Worm (Caenorhabditis elegans) whole organism, early embryonic: ENCODE data around the gene F46H5.5.
A peak's percentile ranks its signal among the peaks of the same experiment; 100 is the strongest.

Source experiments
- B0310.2 ChIP-seq: sonication (generic microtip); optimal IDR thresholded peaks from 2 replicates; lab custom pipeline; 2016; ENCODE audit warnings: mild to moderate bottlenecking, missing genetic modification characterization, missing compliant biosample characterization
- F13C5.2 ChIP-seq: sonication (generic microtip); optimal IDR thresholded peaks from 2 replicates; lab custom pipeline; 2017; ENCODE audit warnings: mild to moderate bottlenecking, missing genetic modification characterization, inconsistent platforms, missing compliant biosample characterization
- aly-1 ChIP-seq: sonication (generic microtip); optimal IDR thresholded peaks from 2 replicates; lab custom pipeline; 2016; ENCODE audit warnings: missing genetic modification characterization, missing compliant biosample characterization
- ama-1 ChIP-seq: fragments of 150-350 bp; optimal IDR thresholded peaks from 2 replicates; lab custom pipeline; 2014
- ceh-13 ChIP-seq: fragments of 200-800 bp; sonication (Bioruptor generic); optimal IDR thresholded peaks from 2 replicates; lab custom pipeline; 2018; ENCODE audit warnings: mild to moderate bottlenecking, missing genetic modification characterization, missing compliant biosample characterization
- ceh-36 ChIP-seq: sonication (generic microtip); optimal IDR thresholded peaks from 2 replicates; lab custom pipeline; 2016; ENCODE audit warnings: missing genetic modification characterization, inconsistent platforms, missing compliant biosample characterization
- ets-7 ChIP-seq: sonication (generic microtip); optimal IDR thresholded peaks from 2 replicates; lab custom pipeline; 2016; ENCODE audit warnings: missing genotype, missing genetic modification characterization, missing compliant biosample characterization
- flt-1 ChIP-seq: fragments of 200-800 bp; sonication (Bioruptor generic); IDR thresholded peaks from 2 replicates; pipeline ENCODE4 v1.3.6; 2022; ENCODE audit warnings: missing genetic modification characterization, missing compliant biosample characterization
- hmbx-1 ChIP-seq: sonication (generic microtip); optimal IDR thresholded peaks from 2 replicates; lab custom pipeline; 2016; ENCODE audit warnings: mild to moderate bottlenecking, missing genetic modification characterization, missing compliant biosample characterization
- hmg-4 ChIP-seq: fragments of 200-800 bp; sonication (Bioruptor generic); optimal IDR thresholded peaks from 2 replicates; lab custom pipeline; 2018; ENCODE audit warnings: mild to moderate bottlenecking, missing genetic modification characterization, missing compliant biosample characterization
- hnd-1 ChIP-seq: sonication (generic microtip); optimal IDR thresholded peaks from 2 replicates; lab custom pipeline; 2016; ENCODE audit warnings: missing genetic modification characterization, missing compliant biosample characterization
- pes-1 ChIP-seq: fragments of 200-800 bp; sonication (Bioruptor generic); IDR thresholded peaks from 2 replicates; pipeline ENCODE4 v1.3.6; 2022; ENCODE audit warnings: missing genetic modification reagents, missing genetic modification characterization, missing compliant biosample characterization
- scrt-1 ChIP-seq: fragments of 200-800 bp; sonication (Bioruptor generic); IDR thresholded peaks from 2 replicates; pipeline ENCODE4 v1.3.6; 2022; ENCODE audit warnings: missing genetic modification characterization, missing compliant biosample characterization
- sea-1 ChIP-seq: fragments of 200-800 bp; sonication (Bioruptor generic); conservative IDR thresholded peaks from 2 replicates; pipeline ENCODE4 v1.3.6; 2022; ENCODE audit warnings: missing genetic modification characterization, missing compliant biosample characterization
- tbx-11 ChIP-seq: fragments of 200-800 bp; sonication (Bioruptor generic); IDR thresholded peaks from 2 replicates; pipeline ENCODE4 v1.3.6; 2022; ENCODE audit warnings: missing genetic modification characterization, missing compliant biosample characterization
- tbx-37 ChIP-seq: fragments of 200-800 bp; sonication (Bioruptor generic); conservative IDR thresholded peaks from 2 replicates; pipeline ENCODE4 v1.3.6; 2022; ENCODE audit warnings: missing genetic modification reagents, missing genetic modification characterization, missing compliant biosample characterization
- tra-4 ChIP-seq: sonication (generic microtip); optimal IDR thresholded peaks from 2 replicates; lab custom pipeline; 2017; ENCODE audit warnings: missing genetic modification characterization, missing compliant biosample characterization

Gene F46H5.5

DNA sequence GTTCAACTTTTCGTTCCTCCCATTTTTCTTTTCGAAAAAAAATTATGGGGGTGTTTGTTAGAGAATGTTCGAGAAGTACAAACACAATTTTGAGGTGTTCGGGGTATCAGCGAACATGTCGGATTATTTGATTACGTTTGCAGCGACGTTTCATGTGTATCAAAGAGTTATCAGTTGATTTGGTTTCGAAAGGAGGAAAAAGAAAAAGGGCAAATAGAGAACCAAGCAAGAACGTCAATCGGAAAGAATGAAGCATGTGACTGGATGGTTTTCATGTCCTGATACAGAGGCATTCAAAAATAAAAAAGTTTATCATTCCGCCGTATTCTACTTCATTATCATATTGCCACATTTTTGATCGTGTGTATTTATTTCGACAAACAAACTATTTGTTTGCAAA lies 12.0 kb downstream of the F46H5.5 start:
- TF ChIP-seq F13C5.2 (tag; lab: Kevin White, UChicago) (no peak), pes-1 (GFP tag; lab: Robert Waterston, UW) (no peak), tra-4 (tag; lab: Kevin White, UChicago) (no peak), flt-1 (GFP tag; lab: Robert Waterston, UW) (no peak), ceh-36 (no peak)

DNA sequence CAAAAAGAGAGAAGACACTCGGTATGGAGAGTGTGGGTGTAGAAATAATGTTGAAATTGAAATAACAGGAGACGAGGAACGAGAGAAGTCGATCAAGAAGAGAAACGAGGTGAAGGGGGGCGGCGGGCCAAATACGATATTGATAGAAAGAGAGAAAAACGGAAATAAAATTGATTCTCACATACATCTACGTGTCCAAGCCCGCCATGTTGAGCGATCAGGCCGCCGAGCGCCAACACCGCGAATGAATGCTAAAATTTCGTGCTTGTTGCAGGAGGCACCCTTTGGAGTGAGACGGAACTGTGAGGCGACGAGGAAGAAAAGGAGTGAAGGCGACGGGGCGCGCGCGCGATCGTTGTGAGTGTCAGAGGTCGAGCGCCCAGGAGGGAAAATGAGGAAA lies 13.9 kb downstream of the F46H5.5 start, which contains the start of gene F46H5.7:
Gene F46H5.7, minus strand, starts transcription at position 106 of the 400 bp plus-strand sequence.
- TF ChIP-seq hmbx-1 (tag; lab: Kevin White, UChicago) (no peak), sea-1 (no peak), flt-1 (GFP tag; lab: Robert Waterston, UW) (no peak), tbx-11 (GFP tag; lab: Robert Waterston, UW) (no peak)

DNA sequence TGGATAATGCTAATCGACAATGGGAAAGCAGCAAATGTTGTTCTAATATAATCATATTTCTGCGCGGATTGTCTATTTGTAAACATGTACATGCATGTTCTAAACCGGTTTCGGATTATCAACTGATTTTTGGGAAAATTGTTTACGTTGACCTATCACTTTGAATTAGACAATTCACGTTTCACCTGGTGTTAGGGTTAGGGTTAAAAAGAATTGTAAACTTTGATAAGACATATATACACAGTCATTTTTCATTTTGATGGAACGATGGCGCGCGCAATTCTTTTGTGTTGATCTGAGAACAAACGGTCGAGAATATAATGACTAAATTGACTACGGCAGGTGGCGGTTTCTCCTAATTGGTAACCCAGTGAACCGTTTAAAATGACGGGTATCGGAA lies 14.7 kb downstream of the F46H5.5 start:
- TF ChIP-seq tbx-37 (GFP tag; lab: Robert Waterston, UW) (no peak), hnd-1 (tag; lab: Kevin White, UChicago) (no peak), hmg-4 (GFP tag; lab: Kevin White, UChicago) (no peak), tra-4 (tag; lab: Kevin White, UChicago) (no peak), aly-1 (tag; lab: Kevin White, UChicago) (no peak)

DNA sequence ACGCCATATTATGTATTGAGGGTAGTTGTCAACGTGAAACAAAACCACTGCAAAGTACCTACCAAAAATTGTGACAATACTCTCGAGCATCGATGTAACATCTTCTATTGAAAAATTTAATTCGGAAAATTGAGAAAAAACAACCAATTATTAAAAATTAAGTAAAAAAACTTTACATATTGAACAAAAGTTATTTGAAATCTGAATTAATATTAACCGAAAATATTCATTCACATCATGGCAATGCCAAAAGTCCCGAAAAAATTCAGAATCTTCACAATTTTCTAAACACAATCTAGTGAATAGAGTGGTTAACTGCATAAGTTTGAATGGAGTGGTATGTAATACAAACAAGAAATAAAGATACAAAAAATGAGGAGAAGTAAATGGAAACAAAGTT lies 18.2 kb downstream of the F46H5.5 start, which contains the start of gene F46H5.3:
Gene F46H5.3, minus strand, starts transcription at position 101 of the 400 bp plus-strand sequence.
- TF ChIP-seq aly-1 (tag; lab: Kevin White, UChicago) (no peak), ceh-36 (no peak), sea-1 (no peak), pes-1 (GFP tag; lab: Robert Waterston, UW) (no peak)

DNA sequence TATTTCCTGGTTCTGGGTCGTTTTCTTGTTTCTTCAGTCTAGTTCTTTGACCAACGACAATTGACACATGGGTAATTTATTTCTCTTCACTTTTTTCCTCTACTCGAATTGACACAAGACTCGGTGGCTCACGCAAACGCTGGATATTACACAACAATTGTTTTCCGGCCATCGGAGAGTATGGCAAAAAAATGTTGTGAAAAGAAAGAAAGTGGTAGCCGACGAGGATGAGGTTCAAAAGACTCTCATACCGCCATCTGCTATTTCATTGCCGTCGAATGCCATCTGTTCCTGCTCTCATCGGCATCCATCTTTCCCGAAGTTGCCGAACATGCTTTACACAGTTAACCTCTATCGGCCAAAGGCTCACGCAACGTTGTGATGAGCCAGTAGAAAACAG lies 20.1 kb downstream of the F46H5.5 start:
- TF ChIP-seq hnd-1 (tag; lab: Kevin White, UChicago) (no peak), flt-1 (GFP tag; lab: Robert Waterston, UW) (no peak), B0310.2 (tag; lab: Kevin White, UChicago) (no peak), sea-1 (no peak), hmbx-1 (tag; lab: Kevin White, UChicago) (no peak), F13C5.2 (tag; lab: Kevin White, UChicago) (no peak), pes-1 (GFP tag; lab: Robert Waterston, UW) (no peak), scrt-1 (GFP tag; lab: Robert Waterston, UW) (no peak), aly-1 (tag; lab: Kevin White, UChicago) (no peak), ceh-13 (GFP tag; lab: Kevin White, UChicago) (no peak), hmg-4 (GFP tag; lab: Kevin White, UChicago) (no peak), ama-1 (lab: Kevin White, UChicago) (no peak), ets-7 (tag; lab: Kevin White, UChicago) (no peak), tbx-11 (GFP tag; lab: Robert Waterston, UW) (no peak), tra-4 (tag; lab: Kevin White, UChicago) (no peak), ceh-36 (no peak), tbx-37 (GFP tag; lab: Robert Waterston, UW) (no peak)

DNA sequence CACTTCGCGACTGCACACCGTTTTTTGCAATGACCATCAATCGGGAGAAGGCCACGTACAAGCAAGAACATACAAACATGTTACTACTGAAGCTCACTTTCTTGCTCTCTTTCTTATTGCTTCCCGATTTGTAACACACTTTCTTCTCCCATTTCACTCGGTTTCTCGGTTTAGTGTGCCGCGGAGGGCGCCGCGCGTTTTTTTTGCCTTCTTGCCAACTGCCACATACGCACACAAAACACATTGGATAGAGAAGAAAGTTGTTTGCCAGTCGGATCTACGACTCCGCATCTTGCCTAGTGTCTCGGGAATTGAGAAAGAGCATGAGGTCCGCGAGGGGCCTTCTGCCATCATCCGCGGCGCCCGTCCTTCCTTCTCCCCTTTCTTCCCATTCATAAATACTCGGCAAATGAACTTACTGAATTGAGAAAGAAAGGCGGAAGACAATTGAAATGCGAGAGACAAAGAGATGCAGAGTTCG lies 22.0 kb downstream of the F46H5.5 start:
- TF ChIP-seq ets-7 (tag; lab: Kevin White, UChicago) (no peak), hmg-4 (GFP tag; lab: Kevin White, UChicago) (peak; percentile 48), F13C5.2 (tag; lab: Kevin White, UChicago) (no peak), hnd-1 (tag; lab: Kevin White, UChicago) (no peak), hmbx-1 (tag; lab: Kevin White, UChicago) (no peak)

DNA sequence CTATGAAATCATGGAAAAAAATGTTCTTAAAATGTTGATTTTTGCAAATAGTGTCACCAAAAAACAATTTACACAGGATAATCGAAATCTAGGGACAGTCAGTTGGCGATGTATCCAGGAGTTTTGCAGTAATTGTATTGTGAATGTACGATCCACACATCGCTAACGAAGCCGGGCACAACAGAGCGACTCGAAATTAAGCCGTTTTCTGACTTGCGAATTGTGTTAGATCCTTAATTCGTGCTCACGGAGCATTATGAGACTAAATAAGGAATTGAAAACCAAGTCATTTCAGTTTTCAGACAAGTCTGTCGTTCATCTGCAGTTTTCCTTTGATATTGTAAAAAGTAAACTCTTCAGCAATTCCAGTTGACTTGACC lies 22.7 kb downstream of the F46H5.5 start:
- no peak for TF ChIP-seq hnd-1 (tag; lab: Kevin White, UChicago)
- TF ChIP-seq tbx-11 (GFP tag; lab: Robert Waterston, UW), result no peak
- no peak for TF ChIP-seq ama-1 (lab: Kevin White, UChicago)
- no peak for TF ChIP-seq B0310.2 (tag; lab: Kevin White, UChicago)
- no peak for TF ChIP-seq F13C5.2 (tag; lab: Kevin White, UChicago)
- no peak for TF ChIP-seq flt-1 (GFP tag; lab: Robert Waterston, UW)
- TF ChIP-seq hmbx-1 (tag; lab: Kevin White, UChicago), result no peak
- no peak for TF ChIP-seq scrt-1 (GFP tag; lab: Robert Waterston, UW)
- no peak for TF ChIP-seq aly-1 (tag; lab: Kevin White, UChicago)
- no peak for TF ChIP-seq tra-4 (tag; lab: Kevin White, UChicago)
- no peak for TF ChIP-seq sea-1
- TF ChIP-seq ets-7 (tag; lab: Kevin White, UChicago), result no peak
- no peak for TF ChIP-seq hmg-4 (GFP tag; lab: Kevin White, UChicago)
- TF ChIP-seq ceh-36, result no peak
- no peak for TF ChIP-seq ceh-13 (GFP tag; lab: Kevin White, UChicago)

DNA sequence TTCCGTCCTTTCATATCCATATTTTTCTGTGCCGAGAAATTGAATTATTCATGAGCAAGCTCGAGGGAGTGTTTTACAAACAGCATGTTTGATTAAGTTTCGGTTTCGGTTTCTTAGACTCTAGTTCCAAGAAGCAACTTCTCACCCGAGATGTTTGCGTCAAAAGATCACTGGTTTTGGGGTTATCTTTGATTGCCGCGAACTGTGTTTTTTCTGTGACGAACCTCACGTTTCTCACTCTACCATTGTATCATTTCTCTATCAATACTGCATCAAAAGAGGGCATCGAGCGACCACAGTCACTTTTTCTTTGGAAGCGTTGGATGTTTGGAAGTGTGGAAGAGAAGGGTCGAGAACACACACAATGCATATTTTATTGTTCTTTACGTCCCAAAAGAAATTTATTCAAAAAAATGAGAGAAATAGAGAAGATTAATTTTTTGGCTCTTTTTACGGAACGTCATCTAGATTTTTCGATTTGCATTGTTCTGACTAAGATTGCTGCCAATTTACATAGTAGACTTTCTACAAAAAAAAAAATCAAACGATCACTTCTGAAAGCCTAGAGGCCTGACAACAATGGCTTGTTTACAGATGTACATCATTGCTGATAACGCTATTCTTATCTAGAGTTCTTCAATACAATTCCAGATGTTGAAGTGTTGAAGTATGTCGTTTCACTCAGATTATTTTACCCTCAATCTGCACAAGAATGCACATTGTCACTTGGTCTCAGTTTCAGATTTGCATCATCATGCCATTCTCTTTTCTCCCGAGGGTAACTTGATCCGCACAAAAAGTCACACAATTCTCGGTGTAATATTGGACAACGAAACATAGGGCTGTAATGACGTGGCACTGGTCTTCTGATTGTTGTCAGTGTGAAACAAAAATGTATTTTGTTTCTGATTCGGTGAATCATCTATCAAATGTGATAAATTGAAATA lies 23.4 kb downstream of the F46H5.5 start:
- TF ChIP-seq tbx-11 (GFP tag; lab: Robert Waterston, UW) (no peak), hmbx-1 (tag; lab: Kevin White, UChicago) (no peak), scrt-1 (GFP tag; lab: Robert Waterston, UW) (no peak), F13C5.2 (tag; lab: Kevin White, UChicago) (no peak), tra-4 (tag; lab: Kevin White, UChicago) (no peak), B0310.2 (tag; lab: Kevin White, UChicago) (no peak), ets-7 (tag; lab: Kevin White, UChicago) (no peak), pes-1 (GFP tag; lab: Robert Waterston, UW) (no peak), sea-1 (no peak), hmg-4 (GFP tag; lab: Kevin White, UChicago) (no peak), ceh-36 (no peak), hnd-1 (tag; lab: Kevin White, UChicago) (no peak), aly-1 (tag; lab: Kevin White, UChicago) (no peak), ama-1 (lab: Kevin White, UChicago) (no peak)
